Worm (Caenorhabditis elegans) whole organism, L2 larva: ENCODE measurements around the gene F28H6.7.
"Not testable (repeated sequence)": the region's sequence is repeated elsewhere in the genome, so short reads cannot be mapped to it uniquely, and the experiment has no call there.

ENCODE experiments used
- ama-1 ChIP-seq: fragments of 150-350 bp; optimal IDR thresholded peaks from 2 replicates; lab custom pipeline; 2018; ENCODE audit warnings: inconsistent platforms
- nhr-25 ChIP-seq: fragments of 150-350 bp; sonication (generic microtip); optimal IDR thresholded peaks from 3 replicates; lab custom pipeline; 2014; ENCODE audit warnings: missing biosample characterization, missing genetic modification characterization
- snpc-4 ChIP-seq: fragments of 150-350 bp; optimal IDR thresholded peaks from 2 replicates; lab custom pipeline; 2014; ENCODE audit warnings: missing biosample characterization, missing genetic modification characterization

- TF ChIP-seq nhr-25; snpc-4 (tag; lab: Kevin White, UChicago); ama-1 (lab: Kevin White, UChicago): not testable (repeated sequence)
Measured at ce11 chrX:14136795-14137194, 20.9 kb downstream of the F28H6.7 start.
